Fruit fly (Drosophila melanogaster) S2 (cell line): ENCODE measurements around the gene CG3040.

Experiments used
- CG8478 ChIP-seq: fragments of >200 bp; optimal IDR thresholded peaks from 2 replicates; lab custom pipeline; 2018
- CTCF ChIP-seq, 2 experiments: fragments of >200 bp; optimal IDR thresholded peaks; 2 replicates each; lab custom pipeline; 2018

DNA sequence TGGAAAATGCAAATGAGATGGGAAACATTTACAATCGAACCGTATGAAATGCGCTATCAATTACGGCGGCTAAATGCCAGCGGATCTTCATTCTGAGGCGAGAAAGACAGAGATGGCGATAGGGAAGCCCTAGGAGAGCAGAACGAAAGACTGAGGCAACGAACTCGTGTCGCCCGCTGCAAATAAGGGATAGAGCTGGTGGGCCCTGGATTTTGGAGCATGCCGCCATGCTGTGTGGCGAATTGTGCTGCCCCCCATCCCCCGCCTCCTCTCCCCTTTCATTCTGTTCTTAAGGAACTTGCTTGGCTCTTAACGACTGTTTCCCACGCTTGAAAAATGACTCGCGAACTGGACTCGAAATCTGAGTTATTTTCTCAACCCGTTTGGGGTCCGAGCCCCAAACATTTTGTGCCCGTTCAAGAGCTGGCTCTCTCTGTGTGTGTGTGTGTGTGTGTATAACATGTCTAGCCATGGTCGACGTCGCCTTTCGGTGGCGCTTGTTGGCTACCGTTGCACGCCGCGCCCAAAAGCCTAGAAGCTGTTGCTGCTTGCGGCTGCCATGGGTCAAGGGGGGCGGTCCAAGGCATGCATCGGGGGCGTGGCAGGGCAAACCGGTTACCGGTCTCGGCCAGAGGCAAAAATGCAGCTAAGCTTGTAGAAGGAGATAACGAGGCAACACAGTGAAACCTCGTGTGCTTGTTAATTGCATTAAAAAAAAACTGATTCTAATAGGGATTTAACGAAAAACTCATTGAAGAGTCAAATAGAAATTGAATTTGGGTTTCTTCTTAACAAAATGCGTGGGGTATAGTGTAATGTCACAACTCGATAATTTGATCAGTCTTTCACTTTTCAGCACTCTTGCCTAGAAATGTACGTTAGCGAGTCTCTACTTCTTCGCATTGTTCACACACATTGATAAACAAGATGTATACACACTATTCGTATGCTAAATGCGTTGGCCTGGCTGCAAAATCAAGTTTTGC, 35.2 kb upstream of the CG3040 start:
- TF ChIP-seq CTCF (optimal IDR thresholded peaks at IDR 0.05; lab: Kevin White, UChicago) (no peak), CG8478 (lab: Kevin White, UChicago) (no peak)
